Worm (Caenorhabditis elegans): ENCODE measurements around the gene C03B1.3.

Gene C03B1.3

ce11 chrX:6337338-6337737 lies 28.5 kb upstream of the C03B1.3 start:
- TF ChIP-seq unc-39 (tag; optimal IDR thresholded peaks at IDR 0.05), result no peak
- no peak for TF ChIP-seq zip-8 (tag; optimal IDR thresholded peaks at IDR 0.05)
- no peak for TF ChIP-seq nhr-12 (tag; optimal IDR thresholded peaks at IDR 0.05)
- no peak for TF ChIP-seq snpc-4 (tag; optimal IDR thresholded peaks at IDR 0.05)
- no peak for TF ChIP-seq nhr-237 (tag; optimal IDR thresholded peaks at IDR 0.05)
- TF ChIP-seq lsy-2 (tag; optimal IDR thresholded peaks at IDR 0.05), result no peak
- TF ChIP-seq ceh-43 (GFP tag; optimal IDR thresholded peaks at IDR 0.05), result no peak
- no peak for TF ChIP-seq ces-1 (GFP tag; optimal IDR thresholded peaks at IDR 0.05)
- TF ChIP-seq blmp-1 (tag; optimal IDR thresholded peaks at IDR 0.05), result no peak
- no peak for TF ChIP-seq ceh-39 (tag; optimal IDR thresholded peaks at IDR 0.05)
- no peak for TF ChIP-seq unc-62 (GFP tag; optimal IDR thresholded peaks at IDR 0.05)
- TF ChIP-seq unc-120 (tag; optimal IDR thresholded peaks at IDR 0.05; ENCODE audit: poor library complexity, severe bottlenecking), result no peak
- TF ChIP-seq nhr-76 (tag; optimal IDR thresholded peaks at IDR 0.05), result no peak
- no peak for TF ChIP-seq elt-3 (tag; optimal IDR thresholded peaks at IDR 0.05)
- no peak for TF ChIP-seq lin-32 (GFP tag; optimal IDR thresholded peaks at IDR 0.05)
- TF ChIP-seq lin-13 (tag; optimal IDR thresholded peaks at IDR 0.05), result no peak
- TF ChIP-seq cnd-1 (tag; optimal IDR thresholded peaks at IDR 0.05), result no peak
- no peak for TF ChIP-seq nhr-28 (tag; optimal IDR thresholded peaks at IDR 0.05)
- TF ChIP-seq sem-2 (GFP tag; optimal IDR thresholded peaks at IDR 0.05), result no peak

- TF ChIP-seq ceh-43 (GFP tag; optimal IDR thresholded peaks at IDR 0.05), result no peak
- TF ChIP-seq pha-4 (tag; optimal IDR thresholded peaks at IDR 0.05), result no peak
- no peak for TF ChIP-seq sem-2 (GFP tag; optimal IDR thresholded peaks at IDR 0.05)
- TF ChIP-seq drap-1 (GFP tag; optimal IDR thresholded peaks at IDR 0.05), result no peak
- no peak for TF ChIP-seq unc-62 (GFP tag; optimal IDR thresholded peaks at IDR 0.05)
- TF ChIP-seq ceh-39 (tag; optimal IDR thresholded peaks at IDR 0.05), result no peak
- TF ChIP-seq blmp-1 (tag; optimal IDR thresholded peaks at IDR 0.05), result no peak
- TF ChIP-seq ztf-11 (tag; optimal IDR thresholded peaks at IDR 0.05), result no peak
- no peak for TF ChIP-seq ham-2 (GFP tag; optimal IDR thresholded peaks at IDR 0.05)
- TF ChIP-seq nhr-28 (tag; optimal IDR thresholded peaks at IDR 0.05), result no peak
- no peak for TF ChIP-seq snpc-4 (tag; optimal IDR thresholded peaks at IDR 0.05)
- no peak for TF ChIP-seq bed-3 (GFP tag; optimal IDR thresholded peaks at IDR 0.05)
- no peak for TF ChIP-seq cnd-1 (tag; optimal IDR thresholded peaks at IDR 0.05)
- no peak for TF ChIP-seq nhr-12 (tag; optimal IDR thresholded peaks at IDR 0.05)
- TF ChIP-seq hlh-1 (tag; optimal IDR thresholded peaks at IDR 0.05), result no peak
- no peak for TF ChIP-seq unc-39 (tag; optimal IDR thresholded peaks at IDR 0.05)
- TF ChIP-seq mls-2 (tag; optimal IDR thresholded peaks at IDR 0.05), result no peak
These were observed 27.9 kb upstream of the C03B1.3 start, which contains the start of gene C03B1.13 for ce11 chrX:6337951-6338350. TSS of gene C03B1.13 (minus strand) at chrX:6338051.

- TF ChIP-seq unc-62 (GFP tag; optimal IDR thresholded peaks at IDR 0.05) (no peak), M03D4.4 (tag; optimal IDR thresholded peaks at IDR 0.05) (no peak), ceh-83 (GFP tag; optimal IDR thresholded peaks at IDR 0.05) (no peak), hlh-1 (tag; optimal IDR thresholded peaks at IDR 0.05) (no peak), nhr-237 (tag; optimal IDR thresholded peaks at IDR 0.05) (no peak), ceh-43 (GFP tag; optimal IDR thresholded peaks at IDR 0.05) (no peak), nhr-76 (tag; optimal IDR thresholded peaks at IDR 0.05) (no peak), ces-1 (GFP tag; optimal IDR thresholded peaks at IDR 0.05) (no peak), unc-39 (tag; optimal IDR thresholded peaks at IDR 0.05) (no peak), ham-2 (GFP tag; optimal IDR thresholded peaks at IDR 0.05) (no peak), mab-5 (tag; optimal IDR thresholded peaks at IDR 0.05) (no peak), ztf-11 (tag; optimal IDR thresholded peaks at IDR 0.05) (no peak)
These were observed 27.4 kb upstream of the C03B1.3 start for ce11 chrX:6338446-6338845.

- TF ChIP-seq ceh-39 (tag; optimal IDR thresholded peaks at IDR 0.05), result no peak
- TF ChIP-seq nhr-2 (tag; optimal IDR thresholded peaks at IDR 0.05), result peak; percentile 48
These were observed 24.3 kb upstream of the C03B1.3 start, which contains the start of gene C03B1.7 for ce11 chrX:6341513-6341912. TSS of gene C03B1.7 (plus strand) at chrX:6341813.

- TF ChIP-seq nhr-28 (tag; optimal IDR thresholded peaks at IDR 0.05), result no peak
- no peak for TF ChIP-seq elt-1 (tag; optimal IDR thresholded peaks at IDR 0.05; ENCODE audit: borderline replicate concordance, insufficient read depth)
- TF ChIP-seq flh-1 (GFP tag; optimal IDR thresholded peaks at IDR 0.05), result no peak
- no peak for TF ChIP-seq ztf-11 (tag; optimal IDR thresholded peaks at IDR 0.05)
- TF ChIP-seq elt-3 (tag; optimal IDR thresholded peaks at IDR 0.05), result no peak
- TF ChIP-seq ceh-43 (GFP tag; optimal IDR thresholded peaks at IDR 0.05), result no peak
- TF ChIP-seq tbx-8 (GFP tag; optimal IDR thresholded peaks at IDR 0.05), result no peak
- TF ChIP-seq sptf-1 (tag; optimal IDR thresholded peaks at IDR 0.05), result no peak
- no peak for TF ChIP-seq nhr-76 (tag; optimal IDR thresholded peaks at IDR 0.05)
- no peak for TF ChIP-seq ceh-83 (GFP tag; optimal IDR thresholded peaks at IDR 0.05)
- no peak for TF ChIP-seq lsy-2 (tag; optimal IDR thresholded peaks at IDR 0.05)
- TF ChIP-seq sem-2 (GFP tag; optimal IDR thresholded peaks at IDR 0.05), result no peak
- TF ChIP-seq lin-32 (GFP tag; optimal IDR thresholded peaks at IDR 0.05), result no peak
These were observed 20.0 kb upstream of the C03B1.3 start for ce11 chrX:6345785-6346184.
